Worm (Caenorhabditis elegans) whole organism, L1 larva: ENCODE measurements around the gene C06E7.88.

Experiments used
- Y116A8C.19 ChIP-seq: sonication (generic microtip); optimal IDR thresholded peaks from 2 replicates; lab custom pipeline; 2016; ENCODE audit warnings: missing compliant biosample characterization, missing genetic modification characterization, borderline replicate concordance
- alr-1 ChIP-seq: fragments of 200-800 bp; sonication (Bioruptor generic); optimal IDR thresholded peaks from 2 replicates; lab custom pipeline; 2018; ENCODE audit warnings: borderline replicate concordance, mild to moderate bottlenecking, missing genetic modification characterization, missing compliant biosample characterization
- blmp-1 ChIP-seq: fragments of 150-350 bp; optimal IDR thresholded peaks from 2 replicates; lab custom pipeline; 2014; ENCODE audit warnings: missing biosample characterization, missing genetic modification characterization
- dsc-1 ChIP-seq: sonication (generic microtip); optimal IDR thresholded peaks from 2 replicates; lab custom pipeline; 2016; ENCODE audit warnings: mild to moderate bottlenecking, missing genetic modification characterization, missing compliant biosample characterization
- fos-1 ChIP-seq: fragments of 150-350 bp; optimal IDR thresholded peaks from 2 replicates; lab custom pipeline; 2014; ENCODE audit warnings: missing biosample characterization, missing genetic modification characterization
- lin-14 ChIP-seq: fragments of 200-800 bp; sonication (Bioruptor generic); optimal IDR thresholded peaks from 2 replicates; lab custom pipeline; 2018; ENCODE audit warnings: mild to moderate bottlenecking, missing genetic modification characterization, moderate library complexity, missing compliant biosample characterization
- lin-35 ChIP-seq, 2 experiments: fragments of 150-350 bp; optimal IDR thresholded peaks; 2 replicates each; lab custom pipeline; 2014; ENCODE audit warnings: missing biosample characterization in 2 of 2, missing genetic modification characterization in 2 of 2, missing genetic modification reagents in 2 of 2
- lir-3 ChIP-seq: sonication (generic microtip); optimal IDR thresholded peaks from 2 replicates; lab custom pipeline; 2016; ENCODE audit warnings: mild to moderate bottlenecking, missing genetic modification characterization, moderate library complexity, missing compliant biosample characterization; ENCODE audit not compliant: poor library complexity
- lsy-2 ChIP-seq, 2 experiments: fragments of 150-350 bp; optimal IDR thresholded peaks; 2 replicates each; lab custom pipeline; 2014; ENCODE audit warnings: missing biosample characterization in 2 of 2, missing genetic modification characterization in 2 of 2
- nhr-19 ChIP-seq: fragments of 200-800 bp; sonication (Bioruptor generic); conservative IDR thresholded peaks from 2 replicates; pipeline ENCODE4 v1.3.6; 2022; ENCODE audit warnings: missing genetic modification characterization, missing compliant biosample characterization
- nhr-20 ChIP-seq: sonication (generic microtip); optimal IDR thresholded peaks from 2 replicates; lab custom pipeline; 2016; ENCODE audit warnings: mild to moderate bottlenecking, missing genetic modification characterization, missing compliant biosample characterization
- nhr-85 ChIP-seq: sonication (generic microtip); peaks from one replicate; lab custom pipeline; 2016; ENCODE audit warnings: missing genetic modification characterization, inconsistent platforms, missing compliant biosample characterization
- pag-3 ChIP-seq: sonication (generic microtip); optimal IDR thresholded peaks from 2 replicates; lab custom pipeline; 2017; ENCODE audit warnings: missing genetic modification characterization, mild to moderate bottlenecking, missing compliant biosample characterization, antibody characterized with exemption, borderline replicate concordance; ENCODE audit not compliant: insufficient read depth
- pax-3 ChIP-seq: fragments of 200-800 bp; sonication (Bioruptor generic); optimal IDR thresholded peaks from 2 replicates; lab custom pipeline; 2018; ENCODE audit warnings: mild to moderate bottlenecking, missing genetic modification characterization, moderate library complexity, missing compliant biosample characterization
- skn-1 ChIP-seq: fragments of 150-350 bp; optimal IDR thresholded peaks from 2 replicates; lab custom pipeline; 2014; ENCODE audit warnings: missing biosample characterization, missing genetic modification characterization
- sox-4 ChIP-seq: sonication (generic microtip); optimal IDR thresholded peaks from 2 replicates; lab custom pipeline; 2016; ENCODE audit warnings: missing genetic modification characterization, missing compliant biosample characterization
- sup-37 ChIP-seq: fragments of 200-800 bp; sonication (Bioruptor generic); optimal IDR thresholded peaks from 2 replicates; lab custom pipeline; 2018; ENCODE audit warnings: mild to moderate bottlenecking, missing genetic modification characterization, missing compliant biosample characterization
- unc-86 ChIP-seq: sonication (generic microtip); optimal IDR thresholded peaks from 2 replicates; lab custom pipeline; 2016; ENCODE audit warnings: missing genetic modification characterization, missing compliant biosample characterization
- ztf-11 ChIP-seq, 2 experiments: sonication (generic microtip); optimal IDR thresholded peaks; 2 replicates each; lab custom pipeline; 2016 to 2017; ENCODE audit warnings: missing genetic modification characterization in 2 of 2, missing biosample characterization in 1 of 2, missing compliant biosample characterization in 1 of 2

The C06E7.88 gene

ce11 chrIV:5816466-5816865 is 50.6 kb downstream of the C06E7.88 start:
- no peak for TF ChIP-seq lir-3 (tag; lab: Kevin White, UChicago)
- no peak for TF ChIP-seq nhr-19
- TF ChIP-seq unc-86 (tag; lab: Kevin White, UChicago) = no peak
- TF ChIP-seq lin-14 (GFP tag; lab: Kevin White, UChicago) = peak; percentile 26
- TF ChIP-seq nhr-20 = no peak
- no peak for TF ChIP-seq lsy-2 (tag; optimal IDR thresholded peaks at IDR 0.05; lab: Kevin White, UChicago)
- TF ChIP-seq Y116A8C.19 (tag; lab: Kevin White, UChicago) = no peak
- TF ChIP-seq pag-3 (tag; lab: Kevin White, UChicago) = no peak
- no peak for TF ChIP-seq alr-1 (tag; lab: Kevin White, UChicago)
- TF ChIP-seq blmp-1 (tag; lab: Kevin White, UChicago) = peak; percentile 50
- no peak for TF ChIP-seq dsc-1 (tag; lab: Kevin White, UChicago)
- no peak for TF ChIP-seq sox-4
- no peak for TF ChIP-seq lin-35 (GFP tag; optimal IDR thresholded peaks at IDR 0.05; lab: Kevin White, UChicago)
- TF ChIP-seq nhr-85 = peak; percentile 51
- TF ChIP-seq ztf-11 (tag; optimal IDR thresholded peaks at IDR 0.05; lab: Kevin White, UChicago) = no peak
- TF ChIP-seq sup-37 = no peak
- TF ChIP-seq fos-1 = no peak
- TF ChIP-seq skn-1 (tag; lab: Kevin White, UChicago) = peak; percentile 23
- no peak for TF ChIP-seq pax-3 (tag; lab: Kevin White, UChicago)
- TF ChIP-seq, all 84 proteins: peak for 4
